Worm (Caenorhabditis elegans) whole organism, L1 larva: ENCODE measurements around the gene F17H10.4.

Experiments
- F16B12.6 ChIP-seq: fragments of 150-350 bp; optimal IDR thresholded peaks from 2 replicates; lab custom pipeline; 2014; ENCODE audit warnings: missing biosample characterization, missing genetic modification characterization
- Y116A8C.19 ChIP-seq: sonication (generic microtip); optimal IDR thresholded peaks from 2 replicates; lab custom pipeline; 2016; ENCODE audit warnings: missing compliant biosample characterization, missing genetic modification characterization, borderline replicate concordance
- aha-1 ChIP-seq: fragments of 150-350 bp; optimal IDR thresholded peaks from 2 replicates; lab custom pipeline; 2014; ENCODE audit warnings: missing biosample characterization, missing genetic modification characterization
- aly-2 ChIP-seq: fragments of 150-350 bp; optimal IDR thresholded peaks from 2 replicates; lab custom pipeline; 2014; ENCODE audit warnings: missing biosample characterization, missing genetic modification characterization
- ceh-63 ChIP-seq: fragments of 200-800 bp; sonication (Bioruptor generic); optimal IDR thresholded peaks from 2 replicates; lab custom pipeline; 2018; ENCODE audit warnings: mild to moderate bottlenecking, missing genetic modification characterization, missing compliant biosample characterization
- ceh-82 ChIP-seq, 3 experiments: fragments of 150-350 bp in 1 of 3; sonication (generic microtip) in 2 of 3; optimal IDR thresholded peaks; 2 replicates each; lab custom pipeline; 2014 to 2017; ENCODE audit warnings: missing biosample characterization in 3 of 3, missing genetic modification characterization in 3 of 3
- ceh-90 ChIP-seq: sonication (generic microtip); optimal IDR thresholded peaks from 2 replicates; lab custom pipeline; 2016; ENCODE audit warnings: missing genetic modification characterization, missing compliant biosample characterization
- ces-1 ChIP-seq: fragments of 150-350 bp; optimal IDR thresholded peaks from 2 replicates; lab custom pipeline; 2014; ENCODE audit warnings: missing biosample characterization, missing genetic modification reagents, missing genetic modification characterization
- dsc-1 ChIP-seq: sonication (generic microtip); optimal IDR thresholded peaks from 2 replicates; lab custom pipeline; 2016; ENCODE audit warnings: mild to moderate bottlenecking, missing genetic modification characterization, missing compliant biosample characterization
- efl-1 ChIP-seq, 4 experiments: fragments of 150-350 bp; optimal IDR thresholded peaks in 3 of 4; peaks in 1 of 4; 1 replicate in 1 of 4; 2 replicates in 3 of 4; lab custom pipeline; 2014; ENCODE audit warnings: missing biosample characterization in 2 of 4, missing genetic modification characterization in 2 of 4, missing genetic modification reagents in 2 of 4
- egl-13 ChIP-seq: sonication (generic microtip); optimal IDR thresholded peaks from 2 replicates; lab custom pipeline; 2016; ENCODE audit warnings: missing genotype, missing genetic modification reagents, missing genetic modification characterization, missing compliant biosample characterization
- elt-3 ChIP-seq, 6 experiments: fragments of 150-350 bp in 1 of 6; sonication (generic microtip); optimal IDR thresholded peaks; 2 replicates each; lab custom pipeline; 2017 to 2018; ENCODE audit warnings: missing biosample characterization in 6 of 6, missing genetic modification characterization in 6 of 6, inconsistent platforms in 1 of 6
- fkh-10 ChIP-seq: sonication (generic microtip); optimal IDR thresholded peaks from 2 replicates; lab custom pipeline; 2017; ENCODE audit warnings: missing biosample characterization, missing genetic modification reagents, missing genetic modification characterization
- fkh-4 ChIP-seq: sonication (generic microtip); optimal IDR thresholded peaks from 2 replicates; lab custom pipeline; 2016; ENCODE audit warnings: missing compliant biosample characterization, missing genetic modification characterization, borderline replicate concordance
- hlh-17 ChIP-seq: fragments of 200-800 bp; sonication (Bioruptor generic); optimal IDR thresholded peaks from 2 replicates; lab custom pipeline; 2018; ENCODE audit warnings: missing genetic modification characterization, mild to moderate bottlenecking, missing compliant biosample characterization, moderate library complexity, borderline replicate concordance
- hlh-4 ChIP-seq: sonication (generic microtip); optimal IDR thresholded peaks from 2 replicates; lab custom pipeline; 2016; ENCODE audit warnings: mild to moderate bottlenecking, missing genetic modification characterization, missing compliant biosample characterization
- hpl-2 ChIP-seq: fragments of 150-350 bp; optimal IDR thresholded peaks from 2 replicates; lab custom pipeline; 2014; ENCODE audit warnings: missing biosample characterization, missing genetic modification reagents, missing genetic modification characterization
- irx-1 ChIP-seq: sonication (generic microtip); optimal IDR thresholded peaks from 2 replicates; lab custom pipeline; 2016; ENCODE audit warnings: missing genetic modification characterization, missing compliant biosample characterization
- isw-1 ChIP-seq: fragments of 200-800 bp; sonication (Bioruptor generic); IDR thresholded peaks from 2 replicates; pipeline ENCODE4 v1.3.6; 2022; ENCODE audit warnings: missing genetic modification characterization, missing compliant biosample characterization
- lin-15B ChIP-seq: fragments of 150-350 bp; sonication (generic microtip); optimal IDR thresholded peaks from 3 replicates; lab custom pipeline; 2014; ENCODE audit warnings: missing biosample characterization, missing genetic modification characterization
- lir-3 ChIP-seq: sonication (generic microtip); optimal IDR thresholded peaks from 2 replicates; lab custom pipeline; 2016; ENCODE audit warnings: mild to moderate bottlenecking, missing genetic modification characterization, moderate library complexity, missing compliant biosample characterization; ENCODE audit not compliant: poor library complexity
- lsy-2 ChIP-seq, 2 experiments: fragments of 150-350 bp; optimal IDR thresholded peaks; 2 replicates each; lab custom pipeline; 2014; ENCODE audit warnings: missing biosample characterization in 2 of 2, missing genetic modification characterization in 2 of 2
- mab-9 ChIP-seq: fragments of 200-800 bp; sonication (Bioruptor generic); IDR thresholded peaks from 2 replicates; pipeline ENCODE4 v1.3.6; 2022; ENCODE audit warnings: missing genetic modification reagents, missing genetic modification characterization, missing compliant biosample characterization
- mep-1 ChIP-seq: fragments of 150-350 bp; optimal IDR thresholded peaks from 2 replicates; lab custom pipeline; 2014; ENCODE audit warnings: missing biosample characterization, missing genetic modification characterization
- nhr-12 ChIP-seq: sonication (generic microtip); optimal IDR thresholded peaks from 2 replicates; lab custom pipeline; 2017; ENCODE audit warnings: missing biosample characterization, missing genetic modification characterization
- nhr-237 ChIP-seq: fragments of 150-350 bp; optimal IDR thresholded peaks from 2 replicates; lab custom pipeline; 2014; ENCODE audit warnings: missing biosample characterization, missing genetic modification characterization
- nhr-28 ChIP-seq: fragments of 150-350 bp; optimal IDR thresholded peaks from 2 replicates; lab custom pipeline; 2014; ENCODE audit warnings: missing biosample characterization, missing genetic modification characterization
- nhr-47 ChIP-seq: sonication (generic microtip); optimal IDR thresholded peaks from 2 replicates; lab custom pipeline; 2016; ENCODE audit warnings: mild to moderate bottlenecking, missing genetic modification characterization, moderate library complexity, missing compliant biosample characterization
- nhr-77 ChIP-seq: fragments of 150-350 bp; optimal IDR thresholded peaks from 2 replicates; lab custom pipeline; 2014; ENCODE audit warnings: missing biosample characterization, missing genetic modification characterization
- nhr-84 ChIP-seq: sonication (generic microtip); optimal IDR thresholded peaks from 2 replicates; lab custom pipeline; 2017; ENCODE audit warnings: missing biosample characterization, missing genetic modification characterization
- nhr-85 ChIP-seq: sonication (generic microtip); peaks from one replicate; lab custom pipeline; 2016; ENCODE audit warnings: missing genetic modification characterization, inconsistent platforms, missing compliant biosample characterization
- rnt-1 ChIP-seq: sonication (generic microtip); optimal IDR thresholded peaks from 2 replicates; lab custom pipeline; 2016; ENCODE audit warnings: mild to moderate bottlenecking, missing genetic modification characterization, moderate library complexity, missing compliant biosample characterization
- sox-4 ChIP-seq: sonication (generic microtip); optimal IDR thresholded peaks from 2 replicates; lab custom pipeline; 2016; ENCODE audit warnings: missing genetic modification characterization, missing compliant biosample characterization
- sup-37 ChIP-seq: fragments of 200-800 bp; sonication (Bioruptor generic); optimal IDR thresholded peaks from 2 replicates; lab custom pipeline; 2018; ENCODE audit warnings: mild to moderate bottlenecking, missing genetic modification characterization, missing compliant biosample characterization
- swsn-7 ChIP-seq: sonication (generic microtip); optimal IDR thresholded peaks from 2 replicates; lab custom pipeline; 2016; ENCODE audit warnings: missing genetic modification characterization, missing compliant biosample characterization
- unc-130 ChIP-seq: fragments of 150-350 bp; optimal IDR thresholded peaks from 2 replicates; lab custom pipeline; 2017; ENCODE audit warnings: missing biosample characterization, missing genetic modification characterization, inconsistent platforms
- unc-30 ChIP-seq: sonication (generic microtip); optimal IDR thresholded peaks from 2 replicates; lab custom pipeline; 2017; ENCODE audit warnings: missing biosample characterization, missing genetic modification characterization
- unc-86 ChIP-seq: sonication (generic microtip); optimal IDR thresholded peaks from 2 replicates; lab custom pipeline; 2016; ENCODE audit warnings: missing genetic modification characterization, missing compliant biosample characterization
- unc-98 ChIP-seq: fragments of 200-800 bp; sonication (Bioruptor generic); IDR thresholded peaks from 2 replicates; pipeline ENCODE4 v1.3.6; 2022; ENCODE audit warnings: missing genetic modification characterization, missing compliant biosample characterization
- zip-4 ChIP-seq: fragments of 200-800 bp; sonication (Bioruptor generic); optimal IDR thresholded peaks from 2 replicates; lab custom pipeline; 2018; ENCODE audit warnings: mild to moderate bottlenecking, missing genetic modification characterization, moderate library complexity, missing compliant biosample characterization
- ztf-11 ChIP-seq, 2 experiments: sonication (generic microtip); optimal IDR thresholded peaks; 2 replicates each; lab custom pipeline; 2016 to 2017; ENCODE audit warnings: missing genetic modification characterization in 2 of 2, missing biosample characterization in 1 of 2, missing compliant biosample characterization in 1 of 2

Gene F17H10.4

DNA sequence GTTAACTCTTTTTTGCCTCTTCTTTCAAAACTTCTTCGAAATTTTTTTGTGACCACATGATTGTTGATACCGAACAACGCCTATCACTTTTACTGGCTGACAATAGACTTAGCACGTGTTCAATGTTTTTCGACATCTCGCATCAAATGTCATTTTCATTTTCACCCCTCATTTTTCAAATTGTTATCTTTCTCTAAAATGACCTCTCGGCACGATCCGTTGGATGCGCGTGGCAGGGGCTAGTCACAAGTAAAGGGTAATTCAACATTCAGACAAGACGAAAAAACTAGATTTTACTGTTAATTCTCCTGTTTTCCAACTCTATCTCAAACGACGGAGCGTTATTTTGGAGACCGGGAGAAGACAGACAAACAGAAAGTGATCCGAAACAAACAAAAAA lies 12.9 kb downstream of the F17H10.4 start, which contains the start of gene F17H10.2 (continued):
- TF ChIP-seq lin-15B = no peak
- TF ChIP-seq rnt-1 (tag; lab: Kevin White, UChicago) = no peak
- TF ChIP-seq ceh-63 (GFP tag; lab: Kevin White, UChicago) = no peak
- TF ChIP-seq unc-30 (tag; lab: Kevin White, UChicago) = no peak
- TF ChIP-seq ceh-82 (tag; optimal IDR thresholded peaks at IDR 0.05; lab: Kevin White, UChicago) = no peak
- no peak for TF ChIP-seq mab-9 (GFP tag; lab: Robert Waterston, UW)
- TF ChIP-seq unc-86 (tag; lab: Kevin White, UChicago) = no peak
- peak in 1 of 2 experiments; percentile 1 for TF ChIP-seq efl-1 (optimal IDR thresholded peaks at IDR 0.05; lab: Kevin White, UChicago)
- TF ChIP-seq efl-1 (GFP tag; optimal IDR thresholded peaks at IDR 0.05 in 1 of 2; lab: Kevin White, UChicago) = peak in 1 of 2 experiments; percentile 89
- no peak for TF ChIP-seq sup-37 (GFP tag; lab: Kevin White, UChicago)
- TF ChIP-seq irx-1 (tag; lab: Kevin White, UChicago) = peak; percentile 62
- TF ChIP-seq F16B12.6 = no peak
- no peak for TF ChIP-seq dsc-1 (tag; lab: Kevin White, UChicago)
- TF ChIP-seq nhr-77 = no peak
- no peak for TF ChIP-seq hlh-17 (GFP tag; lab: Kevin White, UChicago)
- TF ChIP-seq aly-2 (tag; lab: Kevin White, UChicago) = no peak
- no peak for TF ChIP-seq hpl-2 (GFP tag; lab: Kevin White, UChicago)
- TF ChIP-seq nhr-47 (tag; lab: Kevin White, UChicago) = peak; percentile 34
- no peak for TF ChIP-seq fkh-4 (tag; lab: Kevin White, UChicago)
- TF ChIP-seq lsy-2 (tag; optimal IDR thresholded peaks at IDR 0.05; lab: Kevin White, UChicago) = peak; percentile 19 to 44
- TF ChIP-seq hlh-4 (tag; lab: Kevin White, UChicago) = no peak
- TF ChIP-seq nhr-28 (tag; lab: Kevin White, UChicago) = no peak
- no peak for TF ChIP-seq egl-13
- TF ChIP-seq sox-4 (tag; lab: Kevin White, UChicago) = no peak
- no peak for TF ChIP-seq unc-98 (GFP tag; lab: Robert Waterston, UW)
- TF ChIP-seq Y116A8C.19 (tag; lab: Kevin White, UChicago) = no peak
- no peak for TF ChIP-seq zip-4 (GFP tag; lab: Kevin White, UChicago)
- no peak for TF ChIP-seq nhr-237
- no peak for TF ChIP-seq ceh-90 (tag; lab: Kevin White, UChicago)
- no peak for TF ChIP-seq aha-1 (tag; lab: Kevin White, UChicago)
- TF ChIP-seq nhr-12 (tag; lab: Kevin White, UChicago) = no peak
- TF ChIP-seq unc-130 = peak; percentile 77
- no peak for TF ChIP-seq nhr-84 (tag; lab: Kevin White, UChicago)
- no peak for TF ChIP-seq ztf-11 (tag; optimal IDR thresholded peaks at IDR 0.05; lab: Kevin White, UChicago)
- TF ChIP-seq lir-3 (tag; lab: Kevin White, UChicago) = no peak
- no peak for TF ChIP-seq ces-1 (GFP tag; lab: Kevin White, UChicago)

ce11 chrX:13112664-13113063 lies 13.7 kb downstream of the F17H10.4 start:
- no peak for TF ChIP-seq unc-30 (tag; lab: Kevin White, UChicago)
- peak in 3 of 6 experiments; percentile 17 to 91 (median 76) for TF ChIP-seq elt-3 (tag; optimal IDR thresholded peaks at IDR 0.05; lab: Kevin White, UChicago)
- no peak for TF ChIP-seq unc-98 (GFP tag; lab: Robert Waterston, UW)
- no peak for TF ChIP-seq fkh-10 (GFP tag; lab: Kevin White, UChicago)
- no peak for TF ChIP-seq swsn-7 (tag; lab: Kevin White, UChicago)

DNA sequence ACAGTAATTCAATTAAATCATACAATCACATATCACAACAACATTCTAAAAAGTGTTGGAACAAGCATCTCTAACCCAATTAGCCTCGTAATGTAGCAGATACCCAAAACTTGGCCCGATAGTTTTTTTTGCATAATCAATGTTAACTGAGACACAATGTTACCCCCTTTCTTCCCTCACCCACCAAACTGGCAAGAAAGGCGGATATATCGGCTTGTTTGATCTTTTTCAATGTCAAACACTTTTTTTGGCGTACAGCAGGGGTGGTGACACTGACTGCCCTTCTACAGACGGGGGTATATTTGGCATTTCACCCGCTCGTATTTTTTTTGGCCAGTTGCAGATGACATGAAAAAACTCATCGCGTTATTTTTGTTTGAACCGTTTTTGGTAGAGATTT lies 16.3 kb downstream of the F17H10.4 start:
- no peak for TF ChIP-seq isw-1 (GFP tag; lab: Robert Waterston, UW)
- TF ChIP-seq nhr-85 = peak; percentile 44
- TF ChIP-seq efl-1 (optimal IDR thresholded peaks at IDR 0.05; lab: Kevin White, UChicago) = no peak
- peak in 1 of 2 experiments; percentile 87 for TF ChIP-seq efl-1 (GFP tag; optimal IDR thresholded peaks at IDR 0.05 in 1 of 2; lab: Kevin White, UChicago)
- TF ChIP-seq mep-1 = no peak
- TF ChIP-seq rnt-1 (tag; lab: Kevin White, UChicago) = no peak
- no peak for TF ChIP-seq lin-15B
